Fruit fly (Drosophila melanogaster) whole organism, pupa: Measurements from ENCODE around the gene Rab3GAP1.

Source experiments
- CG17806 ChIP-seq: fragments of 200-800 bp; sonication (Bioruptor generic); optimal IDR thresholded peaks from 2 replicates; lab custom pipeline; 2018; ENCODE audit warnings: missing biosample characterization, mild to moderate bottlenecking, missing genetic modification characterization, moderate library complexity
- CG34367 ChIP-seq: fragments of 200-800 bp; sonication (Bioruptor generic); optimal IDR thresholded peaks from 2 replicates; lab custom pipeline; 2018; ENCODE audit warnings: missing biosample characterization, mild to moderate bottlenecking, missing genetic modification characterization
- CG4496 ChIP-seq: fragments of 200-800 bp; sonication (Bioruptor generic); IDR thresholded peaks from 3 replicates; pipeline ENCODE4 v1.3.6; 2022; ENCODE audit warnings: missing biosample characterization, missing genetic modification characterization
- CG8159 ChIP-seq: fragments of 200-800 bp; sonication (Bioruptor generic); optimal IDR thresholded peaks from 3 replicates; lab custom pipeline; 2018; ENCODE audit warnings: missing biosample characterization, mild to moderate bottlenecking, missing genetic modification characterization, moderate library complexity
- D1 ChIP-seq: fragments of 200-800 bp; sonication (Bioruptor generic); optimal IDR thresholded peaks from 2 replicates; lab custom pipeline; 2018; ENCODE audit warnings: missing biosample characterization, mild to moderate bottlenecking, missing genetic modification characterization, moderate library complexity
- EcR ChIP-seq: fragments of 200-800 bp; sonication (Bioruptor generic); optimal IDR thresholded peaks from 3 replicates; lab custom pipeline; 2019; ENCODE audit warnings: missing biosample characterization, missing genetic modification characterization, mild to moderate bottlenecking, moderate library complexity, missing genetic modification reagents
- fd96Ca ChIP-seq: fragments of 200-800 bp; sonication (Bioruptor generic); IDR thresholded peaks from 3 replicates; pipeline ENCODE4 v1.3.6; 2022; ENCODE audit warnings: missing biosample characterization, missing genetic modification characterization

DNA sequence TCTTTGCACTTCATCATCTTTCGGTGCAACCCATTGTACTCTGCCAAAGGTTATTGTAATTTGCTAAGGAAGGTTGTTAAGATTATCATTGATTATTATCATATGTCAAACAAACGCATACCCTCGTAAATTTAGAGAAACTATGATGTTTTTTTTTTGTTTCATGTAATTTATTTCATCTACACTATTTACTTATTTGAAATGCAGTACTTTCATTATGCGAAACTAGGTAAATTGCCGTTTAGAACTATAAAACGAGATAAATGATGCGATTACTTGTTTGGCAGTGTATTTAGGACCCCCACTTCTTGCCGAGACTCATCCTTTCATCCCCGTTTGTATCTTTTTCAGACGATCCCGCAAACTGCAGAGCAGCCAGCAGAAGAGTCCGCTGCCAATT, 7.1 kb downstream of the Rab3GAP1 start:
- TF ChIP-seq EcR (GFP tag; lab: Kevin White, UChicago) = no peak
- TF ChIP-seq CG17806 (tag; lab: Kevin White, UChicago) = peak; percentile 30
- no peak for TF ChIP-seq D1
- TF ChIP-seq CG8159 (tag; lab: Kevin White, UChicago) = peak; percentile 61
- no peak for TF ChIP-seq fd96Ca (GFP tag; lab: Robert Waterston, UW)
- no peak for TF ChIP-seq CG4496 (GFP tag; lab: Robert Waterston, UW)
- TF ChIP-seq CG34367 = peak; percentile 6
